Worm (Caenorhabditis elegans): ENCODE results near the gene clec-125.
A peak's percentile ranks its signal among the peaks of the same experiment; 100 is the strongest.

Gene clec-125

DNA sequence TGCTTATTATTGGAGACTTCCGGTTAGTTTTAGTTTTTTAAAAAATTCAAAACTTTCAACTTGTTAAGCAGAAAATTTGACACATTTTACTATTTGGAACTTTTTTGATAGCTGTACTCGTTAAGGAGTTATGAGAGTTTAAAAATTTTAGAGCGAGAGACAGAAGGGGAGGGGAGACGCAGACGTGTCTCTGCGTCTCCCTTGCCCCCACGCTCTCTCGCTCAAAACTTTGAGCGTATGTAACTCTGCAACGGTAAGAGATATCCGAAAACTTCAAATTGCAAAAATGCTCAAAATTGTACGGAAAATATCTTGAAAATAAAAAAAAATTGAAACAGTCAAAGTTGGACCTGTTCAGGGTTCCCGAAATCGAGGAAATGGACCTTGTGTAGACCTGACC is 372 bp downstream of the clec-125 start:
- TF ChIP-seq lin-32 (GFP tag; optimal IDR thresholded peaks at IDR 0.05) (no peak), sptf-1 (tag; optimal IDR thresholded peaks at IDR 0.05) (no peak), ceh-39 (tag; optimal IDR thresholded peaks at IDR 0.05) (no peak), lin-13 (tag; optimal IDR thresholded peaks at IDR 0.05) (no peak), ceh-83 (GFP tag; optimal IDR thresholded peaks at IDR 0.05) (no peak), mab-5 (tag; optimal IDR thresholded peaks at IDR 0.05) (no peak), flh-1 (GFP tag; optimal IDR thresholded peaks at IDR 0.05) (no peak), ces-1 (GFP tag; optimal IDR thresholded peaks at IDR 0.05) (no peak), unc-62 (GFP tag; optimal IDR thresholded peaks at IDR 0.05) (no peak), nhr-2 (tag; optimal IDR thresholded peaks at IDR 0.05) (no peak), mep-1 (tag; optimal IDR thresholded peaks at IDR 0.05) (no peak)

ce11 chrII:3518961-3519544 is 3.2 kb downstream of the clec-125 start, which contains the start of gene clec-126:
clec-126 (plus strand) TSS chrII:3519494.
- TF ChIP-seq ceh-43 (GFP tag; optimal IDR thresholded peaks at IDR 0.05) (peak; percentile 49), tbx-8 (GFP tag; optimal IDR thresholded peaks at IDR 0.05) (peak; percentile 49), nhr-2 (tag; optimal IDR thresholded peaks at IDR 0.05) (no peak), cnd-1 (tag; optimal IDR thresholded peaks at IDR 0.05) (peak; percentile 86), lin-32 (GFP tag; optimal IDR thresholded peaks at IDR 0.05) (peak; percentile 31), nhr-12 (tag; optimal IDR thresholded peaks at IDR 0.05) (no peak), elt-1 (tag; optimal IDR thresholded peaks at IDR 0.05; ENCODE audit: borderline replicate concordance, insufficient read depth) (peak; percentile 0), drap-1 (GFP tag; optimal IDR thresholded peaks at IDR 0.05) (peak; percentile 84), mls-2 (tag; optimal IDR thresholded peaks at IDR 0.05) (peak; percentile 77), M03D4.4 (tag; optimal IDR thresholded peaks at IDR 0.05) (peak; percentile 75), ceh-83 (GFP tag; optimal IDR thresholded peaks at IDR 0.05) (peak; percentile 86), nhr-237 (tag; optimal IDR thresholded peaks at IDR 0.05) (peak; percentile 22), ces-1 (GFP tag; optimal IDR thresholded peaks at IDR 0.05) (peak; percentile 82), unc-62 (GFP tag; optimal IDR thresholded peaks at IDR 0.05) (no peak), unc-120 (tag; optimal IDR thresholded peaks at IDR 0.05; ENCODE audit: poor library complexity, severe bottlenecking) (peak; percentile 89), nhr-76 (tag; optimal IDR thresholded peaks at IDR 0.05) (peak; percentile 43), snpc-4 (tag; optimal IDR thresholded peaks at IDR 0.05) (no peak), ham-2 (GFP tag; optimal IDR thresholded peaks at IDR 0.05) (peak; percentile 83), ztf-11 (tag; optimal IDR thresholded peaks at IDR 0.05) (peak; percentile 48), sptf-1 (tag; optimal IDR thresholded peaks at IDR 0.05) (peak; percentile 91), hlh-1 (tag; optimal IDR thresholded peaks at IDR 0.05) (peak; percentile 51), mep-1 (tag; optimal IDR thresholded peaks at IDR 0.05) (peak; percentile 9), elt-3 (tag; optimal IDR thresholded peaks at IDR 0.05) (peak; percentile 37), flh-1 (GFP tag; optimal IDR thresholded peaks at IDR 0.05) (peak; percentile 38), mab-5 (tag; optimal IDR thresholded peaks at IDR 0.05) (no peak), sem-2 (GFP tag; optimal IDR thresholded peaks at IDR 0.05) (peak; percentile 78), ceh-39 (tag; optimal IDR thresholded peaks at IDR 0.05) (no peak), pha-4 (tag; optimal IDR thresholded peaks at IDR 0.05) (no peak), bed-3 (GFP tag; optimal IDR thresholded peaks at IDR 0.05) (peak; percentile 40), zip-8 (tag; optimal IDR thresholded peaks at IDR 0.05) (peak; percentile 67), unc-39 (tag; optimal IDR thresholded peaks at IDR 0.05) (peak; percentile 3), nhr-28 (tag; optimal IDR thresholded peaks at IDR 0.05) (no peak), lsy-2 (tag; optimal IDR thresholded peaks at IDR 0.05) (peak; percentile 27), lin-13 (tag; optimal IDR thresholded peaks at IDR 0.05) (peak; percentile 43), blmp-1 (tag; optimal IDR thresholded peaks at IDR 0.05) (no peak)

ce11 chrII:3520988-3521850 is 5.4 kb downstream of the clec-125 start, which contains the start of gene W09G10.9:
W09G10.9 (plus strand) TSS chrII:3521800.
- TF ChIP-seq unc-62 (GFP tag; optimal IDR thresholded peaks at IDR 0.05) (no peak), zip-8 (tag; optimal IDR thresholded peaks at IDR 0.05) (no peak), nhr-237 (tag; optimal IDR thresholded peaks at IDR 0.05) (peak; percentile 41), nhr-2 (tag; optimal IDR thresholded peaks at IDR 0.05) (no peak), nhr-76 (tag; optimal IDR thresholded peaks at IDR 0.05) (no peak), blmp-1 (tag; optimal IDR thresholded peaks at IDR 0.05) (no peak), ceh-39 (tag; optimal IDR thresholded peaks at IDR 0.05) (no peak), ces-1 (GFP tag; optimal IDR thresholded peaks at IDR 0.05) (peak; percentile 29), pha-4 (tag; optimal IDR thresholded peaks at IDR 0.05) (no peak), sem-2 (GFP tag; optimal IDR thresholded peaks at IDR 0.05) (peak; percentile 70), M03D4.4 (tag; optimal IDR thresholded peaks at IDR 0.05) (peak; percentile 89), lin-32 (GFP tag; optimal IDR thresholded peaks at IDR 0.05) (peak; percentile 72), mep-1 (tag; optimal IDR thresholded peaks at IDR 0.05) (peak; percentile 30), flh-1 (GFP tag; optimal IDR thresholded peaks at IDR 0.05) (peak; percentile 48), lsy-2 (tag; optimal IDR thresholded peaks at IDR 0.05) (peak; percentile 34), ham-2 (GFP tag; optimal IDR thresholded peaks at IDR 0.05) (peak; percentile 80), unc-39 (tag; optimal IDR thresholded peaks at IDR 0.05) (no peak), ceh-43 (GFP tag; optimal IDR thresholded peaks at IDR 0.05) (peak; percentile 79), ceh-83 (GFP tag; optimal IDR thresholded peaks at IDR 0.05) (peak; percentile 91), tbx-8 (GFP tag; optimal IDR thresholded peaks at IDR 0.05) (peak; percentile 51), snpc-4 (tag; optimal IDR thresholded peaks at IDR 0.05) (no peak), sptf-1 (tag; optimal IDR thresholded peaks at IDR 0.05) (peak; percentile 94), nhr-12 (tag; optimal IDR thresholded peaks at IDR 0.05) (no peak), lin-13 (tag; optimal IDR thresholded peaks at IDR 0.05) (peak; percentile 28), hlh-1 (tag; optimal IDR thresholded peaks at IDR 0.05) (peak; percentile 50), mls-2 (tag; optimal IDR thresholded peaks at IDR 0.05) (peak; percentile 91), unc-120 (tag; optimal IDR thresholded peaks at IDR 0.05; ENCODE audit: poor library complexity, severe bottlenecking) (peak; percentile 70), mab-5 (tag; optimal IDR thresholded peaks at IDR 0.05) (no peak), elt-3 (tag; optimal IDR thresholded peaks at IDR 0.05) (no peak), bed-3 (GFP tag; optimal IDR thresholded peaks at IDR 0.05) (peak; percentile 70), nhr-28 (tag; optimal IDR thresholded peaks at IDR 0.05) (peak; percentile 1), ztf-11 (tag; optimal IDR thresholded peaks at IDR 0.05) (peak; percentile 33), cnd-1 (tag; optimal IDR thresholded peaks at IDR 0.05) (peak; percentile 85), drap-1 (GFP tag; optimal IDR thresholded peaks at IDR 0.05) (peak; percentile 85), elt-1 (tag; optimal IDR thresholded peaks at IDR 0.05; ENCODE audit: borderline replicate concordance, insufficient read depth) (no peak)

Data from whole organism, mixed stage, embryonic.